Comparison of ENCODE assay signal across 3 fruit fly cellular contexts in genomic region chr3R:23399679-23400078, dm6.
TF ChIP-seq lines count a peak whose summit lies in the region.

No protein-coding gene starts in this region.

- no peak for TF ChIP-seq CTCF in whole organism, embryonic (GFP tag; optimal IDR thresholded peaks at IDR 0.05; lab: Kevin White, UChicago)

TF ChIP-seq in whole organism, embryonic, 481 proteins besides CTCF, POLR2A, EP300 and RAD21:
- TF ChIP-seq Ets65A (GFP tag; lab: Kevin White, UChicago) (peak; percentile 34), CG17328 (GFP tag; IDR thresholded peaks at IDR 0.05; lab: Robert Waterston, UW) (no peak)

TF ChIP-seq in whole organism, prepupa, 60 proteins besides CTCF, POLR2A, EP300 and RAD21:
- TF ChIP-seq pdm3 (GFP tag; optimal IDR thresholded peaks at IDR 0.05; lab: Kevin White, UChicago) = peak; percentile 17
- TF ChIP-seq Eip78C (GFP tag; lab: Kevin White, UChicago) = peak; percentile 47
- TF ChIP-seq CG32006 (GFP tag; optimal IDR thresholded peaks at IDR 0.05; lab: Kevin White, UChicago) = peak; percentile 48
- peak; percentile 6 for TF ChIP-seq OdsH (GFP tag; optimal IDR thresholded peaks at IDR 0.05; lab: Kevin White, UChicago)
- TF ChIP-seq CG6276 (GFP tag; optimal IDR thresholded peaks at IDR 0.05; lab: Kevin White, UChicago) = peak; percentile 54
- TF ChIP-seq Blimp-1 (GFP tag; optimal IDR thresholded peaks at IDR 0.05; lab: Kevin White, UChicago) = no peak
- TF ChIP-seq achi (GFP tag; optimal IDR thresholded peaks at IDR 0.05; lab: Kevin White, UChicago) = peak; percentile 1
- 0 out of 3 replicates have a peak, but pooled peaks have one; percentile 18 for TF ChIP-seq CG6163 (GFP tag; IDR thresholded peaks at IDR 0.05; lab: Robert Waterston, UW)
- no peak for TF ChIP-seq CG3032 (tag; optimal IDR thresholded peaks at IDR 0.05; lab: Kevin White, UChicago)
- peak; percentile 76 for TF ChIP-seq eg (GFP tag; IDR thresholded peaks at IDR 0.05; lab: Robert Waterston, UW)
- TF ChIP-seq CG15336 (GFP tag; IDR thresholded peaks at IDR 0.05; lab: Robert Waterston, UW) = peak; percentile 73
- TF ChIP-seq ss (GFP tag; optimal IDR thresholded peaks at IDR 0.05; lab: Kevin White, UChicago) = no peak
- TF ChIP-seq CG6792 (GFP tag; optimal IDR thresholded peaks at IDR 0.05; lab: Kevin White, UChicago) = no peak
- TF ChIP-seq Hr4 (GFP tag; optimal IDR thresholded peaks at IDR 0.05; lab: Kevin White, UChicago) = peak; percentile 35
- TF ChIP-seq CG8119 (GFP tag; IDR thresholded peaks at IDR 0.05; lab: Robert Waterston, UW) = peak; percentile 64; the same call in 2 of the 3 replicates
- no peak for TF ChIP-seq CG9139 (GFP tag; optimal IDR thresholded peaks at IDR 0.05; lab: Kevin White, UChicago)

TF ChIP-seq in whole organism, pupa, 21 proteins besides CTCF, POLR2A, EP300 and RAD21:
- TF ChIP-seq Snoo (tag; optimal IDR thresholded peaks at IDR 0.05; lab: Kevin White, UChicago) (no peak), EcR (GFP tag; optimal IDR thresholded peaks at IDR 0.05; lab: Kevin White, UChicago) (no peak), CG13204 (GFP tag; optimal IDR thresholded peaks at IDR 0.05; lab: Kevin White, UChicago) (no peak), D1 (tag; optimal IDR thresholded peaks at IDR 0.05; lab: Kevin White, UChicago) (no peak), fd96Ca (GFP tag; IDR thresholded peaks at IDR 0.05; lab: Robert Waterston, UW) (no peak), CG10348 (GFP tag; IDR thresholded peaks at IDR 0.05; lab: Robert Waterston, UW) (no peak), CG14655 (GFP tag; optimal IDR thresholded peaks at IDR 0.05; lab: Kevin White, UChicago) (peak; percentile 7), Pif1B (GFP tag; optimal IDR thresholded peaks at IDR 0.05; lab: Kevin White, UChicago) (no peak), CG34367 (tag; optimal IDR thresholded peaks at IDR 0.05; lab: Kevin White, UChicago) (no peak), rn (GFP tag; IDR thresholded peaks at IDR 0.05; lab: Robert Waterston, UW) (no peak), CG15710 (tag; optimal IDR thresholded peaks at IDR 0.05; lab: Kevin White, UChicago) (no peak), CG8301 (tag; optimal IDR thresholded peaks at IDR 0.05; lab: Kevin White, UChicago) (peak; percentile 3), CG32121 (GFP tag; IDR thresholded peaks at IDR 0.05; lab: Robert Waterston, UW) (peak; percentile 36; the same call in 1 of the 2 replicates), Ets98B (GFP tag; IDR thresholded peaks at IDR 0.05; lab: Robert Waterston, UW) (peak; percentile 53), CG8159 (tag; optimal IDR thresholded peaks at IDR 0.05; lab: Kevin White, UChicago) (no peak), CG4496 (GFP tag; IDR thresholded peaks at IDR 0.05; lab: Robert Waterston, UW) (0 out of 3 replicates have a peak, but pooled peaks have one; percentile 13), CG12605 (GFP tag; IDR thresholded peaks at IDR 0.05; lab: Robert Waterston, UW) (no peak), CG17806 (tag; optimal IDR thresholded peaks at IDR 0.05; lab: Kevin White, UChicago) (no peak), Pif1A (GFP tag; optimal IDR thresholded peaks at IDR 0.05; lab: Kevin White, UChicago) (no peak), CG9948 (tag; optimal IDR thresholded peaks at IDR 0.05; lab: Kevin White, UChicago) (no peak), gl (tag; optimal IDR thresholded peaks at IDR 0.05; lab: Kevin White, UChicago) (no peak)
